Worm (Caenorhabditis elegans) whole organism, L1 larva: ENCODE results near the gene R05H5.7.
A peak's percentile ranks its signal among the peaks of the same experiment; 100 is the strongest.

ENCODE experiments used
- C16A3.4 ChIP-seq: fragments of 150-350 bp; optimal IDR thresholded peaks from 2 replicates; lab custom pipeline; 2014; ENCODE audit warnings: missing biosample characterization, missing genetic modification characterization
- F16B12.6 ChIP-seq: fragments of 150-350 bp; optimal IDR thresholded peaks from 2 replicates; lab custom pipeline; 2014; ENCODE audit warnings: missing biosample characterization, missing genetic modification characterization
- Y116A8C.19 ChIP-seq: sonication (generic microtip); optimal IDR thresholded peaks from 2 replicates; lab custom pipeline; 2016; ENCODE audit warnings: missing compliant biosample characterization, missing genetic modification characterization, borderline replicate concordance
- alr-1 ChIP-seq: fragments of 200-800 bp; sonication (Bioruptor generic); optimal IDR thresholded peaks from 2 replicates; lab custom pipeline; 2018; ENCODE audit warnings: borderline replicate concordance, mild to moderate bottlenecking, missing genetic modification characterization, missing compliant biosample characterization
- aly-2 ChIP-seq: fragments of 150-350 bp; optimal IDR thresholded peaks from 2 replicates; lab custom pipeline; 2014; ENCODE audit warnings: missing biosample characterization, missing genetic modification characterization
- ama-1 ChIP-seq: fragments of 150-350 bp; optimal IDR thresholded peaks from 2 replicates; lab custom pipeline; 2014
- ceh-63 ChIP-seq: fragments of 200-800 bp; sonication (Bioruptor generic); optimal IDR thresholded peaks from 2 replicates; lab custom pipeline; 2018; ENCODE audit warnings: mild to moderate bottlenecking, missing genetic modification characterization, missing compliant biosample characterization
- ceh-82 ChIP-seq, 3 experiments: fragments of 150-350 bp in 1 of 3; sonication (generic microtip) in 2 of 3; optimal IDR thresholded peaks; 2 replicates each; lab custom pipeline; 2014 to 2017; ENCODE audit warnings: missing biosample characterization in 3 of 3, missing genetic modification characterization in 3 of 3
- ceh-88 ChIP-seq: fragments of 200-800 bp; sonication (Bioruptor generic); IDR thresholded peaks from 2 replicates; pipeline ENCODE4 v1.3.6; 2022; ENCODE audit warnings: missing genetic modification characterization, missing compliant biosample characterization
- ceh-90 ChIP-seq: sonication (generic microtip); optimal IDR thresholded peaks from 2 replicates; lab custom pipeline; 2016; ENCODE audit warnings: missing genetic modification characterization, missing compliant biosample characterization
- dpl-1 ChIP-seq, 3 experiments: fragments of 150-350 bp in 2 of 3; sonication (generic microtip) in 1 of 3; optimal IDR thresholded peaks; 2 replicates each; lab custom pipeline; 2014 to 2017; ENCODE audit warnings: missing biosample characterization in 3 of 3, missing genetic modification characterization in 3 of 3, missing genetic modification reagents in 3 of 3
- efl-1 ChIP-seq, 4 experiments: fragments of 150-350 bp; optimal IDR thresholded peaks in 3 of 4; peaks in 1 of 4; 1 replicate in 1 of 4; 2 replicates in 3 of 4; lab custom pipeline; 2014; ENCODE audit warnings: missing biosample characterization in 2 of 4, missing genetic modification characterization in 2 of 4, missing genetic modification reagents in 2 of 4
- egl-13 ChIP-seq: sonication (generic microtip); optimal IDR thresholded peaks from 2 replicates; lab custom pipeline; 2016; ENCODE audit warnings: missing genotype, missing genetic modification reagents, missing genetic modification characterization, missing compliant biosample characterization
- elt-3 ChIP-seq, 6 experiments: fragments of 150-350 bp in 1 of 6; sonication (generic microtip); optimal IDR thresholded peaks; 2 replicates each; lab custom pipeline; 2017 to 2018; ENCODE audit warnings: missing biosample characterization in 6 of 6, missing genetic modification characterization in 6 of 6, inconsistent platforms in 1 of 6
- ets-5 ChIP-seq: fragments of 200-800 bp; sonication (Bioruptor generic); IDR thresholded peaks from 2 replicates; pipeline ENCODE4 v1.3.6; 2022; ENCODE audit warnings: missing genetic modification characterization, missing compliant biosample characterization
- fkh-4 ChIP-seq: sonication (generic microtip); optimal IDR thresholded peaks from 2 replicates; lab custom pipeline; 2016; ENCODE audit warnings: missing compliant biosample characterization, missing genetic modification characterization, borderline replicate concordance
- hpl-2 ChIP-seq: fragments of 150-350 bp; optimal IDR thresholded peaks from 2 replicates; lab custom pipeline; 2014; ENCODE audit warnings: missing biosample characterization, missing genetic modification reagents, missing genetic modification characterization
- irx-1 ChIP-seq: sonication (generic microtip); optimal IDR thresholded peaks from 2 replicates; lab custom pipeline; 2016; ENCODE audit warnings: missing genetic modification characterization, missing compliant biosample characterization
- isw-1 ChIP-seq: fragments of 200-800 bp; sonication (Bioruptor generic); IDR thresholded peaks from 2 replicates; pipeline ENCODE4 v1.3.6; 2022; ENCODE audit warnings: missing genetic modification characterization, missing compliant biosample characterization
- lin-13 ChIP-seq: fragments of 150-350 bp; optimal IDR thresholded peaks from 2 replicates; lab custom pipeline; 2014; ENCODE audit warnings: missing biosample characterization, missing genetic modification reagents, missing genetic modification characterization
- lin-15B ChIP-seq: fragments of 150-350 bp; sonication (generic microtip); optimal IDR thresholded peaks from 3 replicates; lab custom pipeline; 2014; ENCODE audit warnings: missing biosample characterization, missing genetic modification characterization
- lir-3 ChIP-seq: sonication (generic microtip); optimal IDR thresholded peaks from 2 replicates; lab custom pipeline; 2016; ENCODE audit warnings: mild to moderate bottlenecking, missing genetic modification characterization, moderate library complexity, missing compliant biosample characterization; ENCODE audit not compliant: poor library complexity
- lsy-2 ChIP-seq, 2 experiments: fragments of 150-350 bp; optimal IDR thresholded peaks; 2 replicates each; lab custom pipeline; 2014; ENCODE audit warnings: missing biosample characterization in 2 of 2, missing genetic modification characterization in 2 of 2
- mdl-1 ChIP-seq, 2 experiments: fragments of 150-350 bp; optimal IDR thresholded peaks; 2 replicates each; lab custom pipeline; 2014 to 2017; ENCODE audit warnings: missing biosample characterization in 2 of 2, missing genetic modification characterization in 2 of 2, inconsistent platforms in 1 of 2
- mef-2 ChIP-seq: fragments of 150-350 bp; optimal IDR thresholded peaks from 2 replicates; lab custom pipeline; 2014; ENCODE audit warnings: missing biosample characterization, missing genetic modification characterization
- mep-1 ChIP-seq: fragments of 150-350 bp; optimal IDR thresholded peaks from 2 replicates; lab custom pipeline; 2014; ENCODE audit warnings: missing biosample characterization, missing genetic modification characterization
- nhr-12 ChIP-seq: sonication (generic microtip); optimal IDR thresholded peaks from 2 replicates; lab custom pipeline; 2017; ENCODE audit warnings: missing biosample characterization, missing genetic modification characterization
- nhr-19 ChIP-seq: fragments of 200-800 bp; sonication (Bioruptor generic); conservative IDR thresholded peaks from 2 replicates; pipeline ENCODE4 v1.3.6; 2022; ENCODE audit warnings: missing genetic modification characterization, missing compliant biosample characterization
- nhr-47 ChIP-seq: sonication (generic microtip); optimal IDR thresholded peaks from 2 replicates; lab custom pipeline; 2016; ENCODE audit warnings: mild to moderate bottlenecking, missing genetic modification characterization, moderate library complexity, missing compliant biosample characterization
- nhr-71 ChIP-seq: sonication (generic microtip); optimal IDR thresholded peaks from 2 replicates; lab custom pipeline; 2016; ENCODE audit warnings: mild to moderate bottlenecking, missing genetic modification characterization, moderate library complexity, missing compliant biosample characterization
- nhr-76 ChIP-seq: sonication (generic microtip); optimal IDR thresholded peaks from 2 replicates; lab custom pipeline; 2017; ENCODE audit warnings: missing biosample characterization, missing genetic modification characterization
- nhr-77 ChIP-seq: fragments of 150-350 bp; optimal IDR thresholded peaks from 2 replicates; lab custom pipeline; 2014; ENCODE audit warnings: missing biosample characterization, missing genetic modification characterization
- nhr-85 ChIP-seq: sonication (generic microtip); peaks from one replicate; lab custom pipeline; 2016; ENCODE audit warnings: missing genetic modification characterization, inconsistent platforms, missing compliant biosample characterization
- nhr-90 ChIP-seq: sonication (generic microtip); optimal IDR thresholded peaks from 2 replicates; lab custom pipeline; 2016; ENCODE audit warnings: mild to moderate bottlenecking, missing genetic modification characterization, missing compliant biosample characterization; ENCODE audit not compliant: poor library complexity
- pag-3 ChIP-seq: sonication (generic microtip); optimal IDR thresholded peaks from 2 replicates; lab custom pipeline; 2017; ENCODE audit warnings: missing genetic modification characterization, mild to moderate bottlenecking, missing compliant biosample characterization, antibody characterized with exemption, borderline replicate concordance; ENCODE audit not compliant: insufficient read depth
- pax-3 ChIP-seq: fragments of 200-800 bp; sonication (Bioruptor generic); optimal IDR thresholded peaks from 2 replicates; lab custom pipeline; 2018; ENCODE audit warnings: mild to moderate bottlenecking, missing genetic modification characterization, moderate library complexity, missing compliant biosample characterization
- rnt-1 ChIP-seq: sonication (generic microtip); optimal IDR thresholded peaks from 2 replicates; lab custom pipeline; 2016; ENCODE audit warnings: mild to moderate bottlenecking, missing genetic modification characterization, moderate library complexity, missing compliant biosample characterization
- snpc-4 ChIP-seq: fragments of 150-350 bp; optimal IDR thresholded peaks from 2 replicates; lab custom pipeline; 2014; ENCODE audit warnings: missing biosample characterization, missing genetic modification characterization
- snu-23 ChIP-seq: sonication (generic microtip); optimal IDR thresholded peaks from 2 replicates; lab custom pipeline; 2016; ENCODE audit warnings: missing genetic modification characterization, missing compliant biosample characterization
- sptf-1 ChIP-seq: fragments of 150-350 bp; optimal IDR thresholded peaks from 2 replicates; lab custom pipeline; 2014; ENCODE audit warnings: missing biosample characterization, missing genetic modification characterization
- swsn-7 ChIP-seq: sonication (generic microtip); optimal IDR thresholded peaks from 2 replicates; lab custom pipeline; 2016; ENCODE audit warnings: missing genetic modification characterization, missing compliant biosample characterization
- tbx-2 ChIP-seq: sonication (generic microtip); optimal IDR thresholded peaks from 2 replicates; lab custom pipeline; 2016; ENCODE audit warnings: missing genetic modification characterization, missing compliant biosample characterization
- unc-130 ChIP-seq: fragments of 150-350 bp; optimal IDR thresholded peaks from 2 replicates; lab custom pipeline; 2017; ENCODE audit warnings: missing biosample characterization, missing genetic modification characterization, inconsistent platforms
- unc-62 ChIP-seq: fragments of 150-350 bp; optimal IDR thresholded peaks from 2 replicates; lab custom pipeline; 2014; ENCODE audit warnings: missing biosample characterization, missing genetic modification reagents, missing genetic modification characterization
- unc-86 ChIP-seq: sonication (generic microtip); optimal IDR thresholded peaks from 2 replicates; lab custom pipeline; 2016; ENCODE audit warnings: missing genetic modification characterization, missing compliant biosample characterization
- unc-98 ChIP-seq: fragments of 200-800 bp; sonication (Bioruptor generic); IDR thresholded peaks from 2 replicates; pipeline ENCODE4 v1.3.6; 2022; ENCODE audit warnings: missing genetic modification characterization, missing compliant biosample characterization
- xbp-1 ChIP-seq: sonication (generic microtip); optimal IDR thresholded peaks from 2 replicates; lab custom pipeline; 2016; ENCODE audit warnings: missing genetic modification characterization, missing compliant biosample characterization
- zag-1 ChIP-seq: fragments of 150-350 bp; optimal IDR thresholded peaks from 2 replicates; lab custom pipeline; 2014; ENCODE audit warnings: missing biosample characterization, missing genetic modification characterization
- ztf-4 ChIP-seq: fragments of 150-350 bp; optimal IDR thresholded peaks from 2 replicates; lab custom pipeline; 2014; ENCODE audit warnings: missing biosample characterization, missing genetic modification characterization

R05H5.7 gene

DNA sequence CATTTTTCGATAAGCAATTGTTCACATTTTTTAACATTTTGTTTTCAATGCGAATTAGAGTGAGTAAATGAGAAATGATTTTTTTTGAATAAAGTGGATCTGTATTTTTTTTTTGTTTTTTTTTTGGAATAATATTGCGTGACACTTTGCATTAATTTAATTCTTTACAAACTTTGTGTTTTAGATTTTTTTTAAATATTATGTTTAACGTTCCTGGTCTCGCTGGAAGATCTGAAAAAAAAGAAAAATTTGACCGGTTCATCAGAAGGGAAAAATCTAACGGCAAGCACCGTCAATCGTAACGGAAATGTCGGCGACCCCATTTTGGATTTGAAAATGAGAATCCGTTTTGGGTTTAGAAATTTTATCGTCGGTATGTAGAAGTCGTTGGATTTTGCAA is 2.9 kb upstream of the R05H5.7 start, which contains the start of gene cdc-25.4:
cdc-25.4 (minus strand) TSS at position 101 of the 400 bp plus-strand sequence.
- no peak for TF ChIP-seq ceh-82 (tag; optimal IDR thresholded peaks at IDR 0.05; lab: Kevin White, UChicago)
- TF ChIP-seq swsn-7 (tag; lab: Kevin White, UChicago) = no peak
- no peak for TF ChIP-seq lir-3 (tag; lab: Kevin White, UChicago)
- TF ChIP-seq unc-130 = no peak
- no peak for TF ChIP-seq nhr-19
- no peak for TF ChIP-seq nhr-71 (tag; lab: Kevin White, UChicago)
- no peak for TF ChIP-seq elt-3 (tag; optimal IDR thresholded peaks at IDR 0.05; lab: Kevin White, UChicago)
- TF ChIP-seq lsy-2 (tag; optimal IDR thresholded peaks at IDR 0.05; lab: Kevin White, UChicago) = no peak
- no peak for TF ChIP-seq alr-1

DNA sequence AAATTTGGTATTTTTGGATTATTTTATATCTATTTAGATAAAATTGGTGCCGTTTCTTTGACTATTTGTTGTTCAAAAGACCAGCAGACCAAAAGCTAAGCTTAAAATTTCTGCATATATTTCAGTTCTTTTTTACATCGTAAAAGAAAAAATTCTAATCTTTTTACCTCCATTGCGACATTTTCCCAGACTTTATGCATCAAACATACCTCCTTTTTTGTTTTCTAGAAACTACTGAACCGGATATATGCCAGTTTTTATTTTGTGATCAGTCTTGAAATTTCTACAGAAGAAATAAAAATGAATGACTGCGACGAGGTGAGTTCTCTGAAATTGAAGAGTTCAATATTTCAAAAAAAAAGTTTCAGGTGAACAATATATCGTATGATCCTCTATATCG is 2.3 kb downstream of the R05H5.7 start, which contains the start of gene srb-6:
srb-6 (plus strand) TSS at position 301 of the 400 bp plus-strand sequence.
- TF ChIP-seq nhr-12 (tag; lab: Kevin White, UChicago) = no peak
- no peak for TF ChIP-seq pag-3 (tag; lab: Kevin White, UChicago)
- TF ChIP-seq ets-5 (GFP tag; lab: Robert Waterston, UW) = no peak
- TF ChIP-seq snu-23 (GFP tag; lab: Kevin White, UChicago) = no peak
- TF ChIP-seq nhr-90 (tag; lab: Kevin White, UChicago) = no peak
- TF ChIP-seq pax-3 (tag; lab: Kevin White, UChicago) = no peak
- no peak for TF ChIP-seq ceh-90
- TF ChIP-seq hpl-2 (GFP tag; lab: Kevin White, UChicago) = no peak
- no peak for TF ChIP-seq irx-1 (tag; lab: Kevin White, UChicago)
- no peak for TF ChIP-seq Y116A8C.19 (tag; lab: Kevin White, UChicago)
- no peak for TF ChIP-seq unc-86 (tag; lab: Kevin White, UChicago)

DNA sequence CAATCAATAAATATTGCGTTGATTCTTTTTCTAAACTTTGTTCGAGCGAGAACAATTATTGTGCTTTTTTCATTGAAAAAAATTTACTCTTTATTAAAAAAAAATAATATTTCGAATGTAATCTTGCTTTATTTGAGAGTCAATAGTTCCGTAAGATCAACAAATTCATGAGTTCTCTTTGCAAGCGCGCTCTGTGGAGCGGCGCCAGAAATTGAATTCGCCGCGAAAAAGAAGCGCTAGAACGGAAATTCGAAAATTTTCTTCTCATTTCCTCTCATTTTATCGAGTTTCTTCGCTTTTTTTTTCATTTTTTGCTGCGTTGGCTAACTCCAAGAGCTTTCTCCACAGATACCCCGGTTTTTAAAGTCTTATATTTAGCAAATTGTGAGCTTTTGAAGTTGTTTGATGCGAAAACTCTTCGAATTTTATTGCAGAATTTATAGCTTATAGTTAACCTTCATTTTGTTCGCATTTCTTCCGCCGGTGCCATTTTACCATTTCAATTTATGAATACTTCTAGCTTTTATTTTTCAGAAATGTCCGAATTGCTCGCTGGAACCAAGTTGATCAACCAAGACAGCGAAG is 4.9 kb downstream of the R05H5.7 start, which contains the start of gene R05H5.3:
R05H5.3 (plus strand) TSS at position 535 of the 585 bp plus-strand sequence.
- TF ChIP-seq F16B12.6 (tag; lab: Kevin White, UChicago) (no peak), ets-5 (GFP tag; lab: Robert Waterston, UW) (no peak), snpc-4 (tag; lab: Kevin White, UChicago) (no peak), nhr-85 (tag; lab: Kevin White, UChicago) (peak; percentile 49), elt-3 (tag; optimal IDR thresholded peaks at IDR 0.05; lab: Kevin White, UChicago) (peak in 1 of 6 experiments; percentile 43), mep-1 (tag; lab: Kevin White, UChicago) (no peak), ztf-4 (tag; lab: Kevin White, UChicago) (no peak), nhr-76 (tag; lab: Kevin White, UChicago) (no peak), unc-62 (GFP tag; lab: Kevin White, UChicago) (no peak), ceh-63 (no peak), tbx-2 (tag; lab: Kevin White, UChicago) (peak; percentile 26), nhr-77 (tag; lab: Kevin White, UChicago) (peak; percentile 46), lin-15B (peak; percentile 75), mdl-1 (tag; optimal IDR thresholded peaks at IDR 0.05; lab: Kevin White, UChicago) (no peak), isw-1 (GFP tag; lab: Robert Waterston, UW) (no peak), zag-1 (tag; lab: Kevin White, UChicago) (no peak), xbp-1 (tag; lab: Kevin White, UChicago) (peak; percentile 14), nhr-47 (tag; lab: Kevin White, UChicago) (no peak), efl-1 (optimal IDR thresholded peaks at IDR 0.05; lab: Kevin White, UChicago) (peak; percentile 83 to 94), efl-1 (GFP tag; optimal IDR thresholded peaks at IDR 0.05 in 1 of 2; lab: Kevin White, UChicago) (peak; percentile 80 to 97), rnt-1 (tag; lab: Kevin White, UChicago) (peak; percentile 74), sptf-1 (no peak), aly-2 (no peak), dpl-1 (GFP tag; optimal IDR thresholded peaks at IDR 0.05; lab: Kevin White, UChicago) (peak; percentile 80 to 90 (median 87)), mef-2 (tag; lab: Kevin White, UChicago) (no peak), ceh-88 (GFP tag; lab: Robert Waterston, UW) (no peak), nhr-90 (tag; lab: Kevin White, UChicago) (no peak), swsn-7 (tag; lab: Kevin White, UChicago) (peak; percentile 20), ama-1 (lab: Kevin White, UChicago) (no peak), unc-98 (GFP tag; lab: Robert Waterston, UW) (no peak), lin-13 (GFP tag; lab: Kevin White, UChicago) (peak; percentile 41), C16A3.4 (peak; percentile 67), fkh-4 (tag; lab: Kevin White, UChicago) (no peak), egl-13 (tag; lab: Kevin White, UChicago) (no peak)
